Comparison of ENCODE assay signal across 1 fruit fly cellular context in genomic region chr3L:13223360-13224028, dm6.
TF ChIP-seq lines count a peak whose summit lies in the region.

No protein-coding gene starts in this region.

TF ChIP-seq in whole organism, embryonic, 481 proteins besides CTCF, POLR2A, EP300 and RAD21 (continued from another document):
- TF ChIP-seq sim (GFP tag; IDR thresholded peaks at IDR 0.05; lab: Robert Waterston, UW): no peak
- peak; percentile 6; the same call in 1 of the 2 replicates for TF ChIP-seq Xrp1 (GFP tag; IDR thresholded peaks at IDR 0.05; lab: Robert Waterston, UW)
- peak; percentile 54 for TF ChIP-seq CG2712 (tag; optimal IDR thresholded peaks at IDR 0.05; lab: Kevin White, UChicago)
- TF ChIP-seq Rx (GFP tag; IDR thresholded peaks at IDR 0.05; lab: Robert Waterston, UW): no peak
- peak; percentile 6 for TF ChIP-seq Hr3 (GFP tag; optimal IDR thresholded peaks at IDR 0.05; lab: Kevin White, UChicago)
- TF ChIP-seq CG7839 (tag; optimal IDR thresholded peaks at IDR 0.05; lab: Kevin White, UChicago): peak; percentile 4
- peak; percentile 32 for TF ChIP-seq CG2678 (tag; optimal IDR thresholded peaks at IDR 0.05; lab: Kevin White, UChicago)
- peak; percentile 20 for TF ChIP-seq CoRest (tag; optimal IDR thresholded peaks at IDR 0.05; lab: Kevin White, UChicago)
- TF ChIP-seq fd96Cb (tag; optimal IDR thresholded peaks at IDR 0.05; lab: Kevin White, UChicago): peak; percentile 20
- no peak for TF ChIP-seq Med (GFP tag; lab: Kevin White, UChicago)
- TF ChIP-seq Blimp-1 (GFP tag; optimal IDR thresholded peaks at IDR 0.05; lab: Kevin White, UChicago): peak; percentile 6
- no peak for TF ChIP-seq tna (GFP tag; IDR thresholded peaks at IDR 0.05; lab: Robert Waterston, UW; ENCODE audit: partially characterized antibody)
- no peak for TF ChIP-seq CG11695 (GFP tag; IDR thresholded peaks at IDR 0.05; lab: Robert Waterston, UW)
- peak; percentile 14 for TF ChIP-seq tio (GFP tag; optimal IDR thresholded peaks at IDR 0.05; lab: Kevin White, UChicago)
- TF ChIP-seq CG30403 (GFP tag; optimal IDR thresholded peaks at IDR 0.05; lab: Kevin White, UChicago): peak; percentile 19
- peak; percentile 84 for TF ChIP-seq CG9437 (GFP tag; optimal IDR thresholded peaks at IDR 0.05; lab: Kevin White, UChicago)
- peak; percentile 93 for TF ChIP-seq stwl (tag; optimal IDR thresholded peaks at IDR 0.05; lab: Kevin White, UChicago)
- TF ChIP-seq tll (GFP tag; optimal IDR thresholded peaks at IDR 0.05; lab: Kevin White, UChicago): no peak
- TF ChIP-seq mld (GFP tag; IDR thresholded peaks at IDR 0.05; lab: Robert Waterston, UW; ENCODE audit: partially characterized antibody): no peak
- TF ChIP-seq CG18262 (tag; optimal IDR thresholded peaks at IDR 0.05; lab: Kevin White, UChicago): peak; percentile 37
- 0 out of 2 replicates have a peak, but pooled peaks have one; percentile 6 for TF ChIP-seq danr (GFP tag; IDR thresholded peaks at IDR 0.05; lab: Robert Waterston, UW)
- 0 out of 2 replicates have a peak, but pooled peaks have one; percentile 17 for TF ChIP-seq stc (GFP tag; IDR thresholded peaks at IDR 0.05; lab: Robert Waterston, UW)
- TF ChIP-seq unpg (GFP tag; optimal IDR thresholded peaks at IDR 0.05; lab: Kevin White, UChicago): peak; percentile 21
- TF ChIP-seq CG11247 (GFP tag; IDR thresholded peaks at IDR 0.05; lab: Robert Waterston, UW): no peak
- no peak for TF ChIP-seq ara (GFP tag; IDR thresholded peaks at IDR 0.05; lab: Robert Waterston, UW)
- peak; percentile 33 for TF ChIP-seq cg (GFP tag; optimal IDR thresholded peaks at IDR 0.05; lab: Kevin White, UChicago)
- TF ChIP-seq phol (tag; optimal IDR thresholded peaks at IDR 0.05; lab: Kevin White, UChicago): peak; percentile 31
- peak in 1 of 2 experiments; percentile 50 for TF ChIP-seq bsh (GFP tag; optimal IDR thresholded peaks at IDR 0.05; lab: Kevin White, UChicago)
- TF ChIP-seq Hr51 (GFP tag; optimal IDR thresholded peaks at IDR 0.05; lab: Kevin White, UChicago): peak in 1 of 2 experiments; percentile 30
- TF ChIP-seq nerfin-1 (tag; optimal IDR thresholded peaks at IDR 0.05; lab: Kevin White, UChicago): peak; percentile 39
- TF ChIP-seq prd (optimal IDR thresholded peaks at IDR 0.05; lab: Kevin White, UChicago): no peak
- peak; percentile 28; the same call in 1 of the 3 replicates for TF ChIP-seq prd (GFP tag; IDR thresholded peaks at IDR 0.05; lab: Robert Waterston, UW)
